Worm (Caenorhabditis elegans) whole organism, L1 larva: ENCODE data around the gene eif-3.L.

Experiments used
- elt-2 ChIP-seq: sonication (generic microtip); optimal IDR thresholded peaks from 2 replicates; lab custom pipeline; 2016; ENCODE audit warnings: missing genetic modification characterization, mild to moderate bottlenecking, inconsistent platforms, missing compliant biosample characterization, missing genetic modification reagents
- lin-39 ChIP-seq: fragments of 150-350 bp; optimal IDR thresholded peaks from 2 replicates; lab custom pipeline; 2014; ENCODE audit warnings: missing biosample characterization, missing genetic modification reagents, missing genetic modification characterization
- mdl-1 ChIP-seq, 2 experiments: fragments of 150-350 bp; optimal IDR thresholded peaks; 2 replicates each; lab custom pipeline; 2014 to 2017; ENCODE audit warnings: missing biosample characterization in 2 of 2, missing genetic modification characterization in 2 of 2, inconsistent platforms in 1 of 2
- pag-3 ChIP-seq: sonication (generic microtip); optimal IDR thresholded peaks from 2 replicates; lab custom pipeline; 2017; ENCODE audit warnings: missing genetic modification characterization, mild to moderate bottlenecking, missing compliant biosample characterization, antibody characterized with exemption, borderline replicate concordance; ENCODE audit not compliant: insufficient read depth
- snpc-4 ChIP-seq: fragments of 150-350 bp; optimal IDR thresholded peaks from 2 replicates; lab custom pipeline; 2014; ENCODE audit warnings: missing biosample characterization, missing genetic modification characterization
- unc-62 ChIP-seq: fragments of 150-350 bp; optimal IDR thresholded peaks from 2 replicates; lab custom pipeline; 2014; ENCODE audit warnings: missing biosample characterization, missing genetic modification reagents, missing genetic modification characterization

DNA sequence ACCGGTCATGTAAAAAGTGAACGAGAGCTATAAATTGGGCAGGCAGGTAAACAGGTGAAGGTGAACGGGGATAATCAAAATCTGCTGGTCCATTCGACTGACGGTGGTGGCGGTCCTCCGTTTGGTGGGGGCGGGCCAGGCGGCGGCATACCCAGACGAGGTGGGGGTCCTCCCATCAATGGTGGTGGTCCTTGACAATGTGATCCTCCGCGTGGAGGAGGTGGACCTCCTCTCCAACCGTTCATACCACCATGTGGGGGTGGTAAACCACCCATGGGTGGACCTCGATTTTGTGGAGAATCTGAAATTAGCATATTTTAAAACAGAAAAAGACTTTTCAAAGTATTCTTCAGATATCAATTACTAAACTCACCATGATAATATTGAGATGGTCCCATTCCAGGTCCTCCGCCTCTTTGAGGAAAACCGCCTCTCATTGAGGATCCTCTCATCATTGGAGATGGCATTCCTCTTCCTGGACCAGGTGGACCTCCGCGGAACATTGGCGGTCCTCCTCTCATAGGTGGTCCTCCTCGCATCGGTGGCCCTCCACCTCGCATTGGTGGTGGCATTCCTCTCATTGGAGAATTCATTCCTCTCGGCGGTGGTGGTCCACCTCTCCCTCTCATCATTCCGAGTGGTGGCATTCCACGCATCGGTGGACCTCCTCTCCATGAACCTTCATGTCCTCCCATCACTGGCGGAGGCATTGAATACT is 18.2 kb upstream of the eif-3.L start:
- TF ChIP-seq elt-2: no peak
- no peak for TF ChIP-seq pag-3
- no peak for TF ChIP-seq lin-39 (tag; lab: Kevin White, UChicago)
- TF ChIP-seq unc-62: no peak
- TF ChIP-seq mdl-1 (tag; optimal IDR thresholded peaks at IDR 0.05; lab: Kevin White, UChicago): no peak
- TF ChIP-seq snpc-4: no peak
